Worm (Caenorhabditis elegans): ENCODE data around the gene swsn-4.

The swsn-4 gene

ce11 chrIV:11148788-11149366 lies 23.1 kb downstream of the swsn-4 start:
- TF ChIP-seq tbp1 (GFP tag; optimal IDR thresholded peaks at IDR 0.05), result peak; percentile 11
- TF ChIP-seq hmg-1.2 (GFP tag; IDR thresholded peaks at IDR 0.05), result peak; percentile 35; the same call in 1 of the 2 replicates
- no peak for TF ChIP-seq hrde-1 (tag; optimal IDR thresholded peaks at IDR 0.05; ENCODE audit: borderline replicate concordance)
- TF ChIP-seq unc-130 (GFP tag; optimal IDR thresholded peaks at IDR 0.05), result no peak
- no peak for TF ChIP-seq B0336.3 (GFP tag; IDR thresholded peaks at IDR 0.05)
- TF ChIP-seq nfyb-1 (GFP tag; IDR thresholded peaks at IDR 0.05), result peak; percentile 74; the same call in 1 of the 2 replicates
- TF ChIP-seq athp-1 (tag; optimal IDR thresholded peaks at IDR 0.05), result no peak
- TF ChIP-seq ZK185.1 (tag; optimal IDR thresholded peaks at IDR 0.05; ENCODE audit: poor library complexity, severe bottlenecking), result no peak
- 0 out of 2 replicates have a peak, but pooled peaks have one; percentile 22 for TF ChIP-seq madf-6 (GFP tag; IDR thresholded peaks at IDR 0.05)
- TF ChIP-seq rec-8 (tag; optimal IDR thresholded peaks at IDR 0.05), result no peak
- peak; percentile 30 for TF ChIP-seq die-1 (tag; optimal IDR thresholded peaks at IDR 0.05)
- TF ChIP-seq hlh-26 (GFP tag; conservative IDR thresholded peaks at IDR 0.05), result no peak
- TF ChIP-seq let-607 (tag; optimal IDR thresholded peaks at IDR 0.05), result peak in 1 of 2 experiments; percentile 46
- no peak for TF ChIP-seq ztf-18 (tag; optimal IDR thresholded peaks at IDR 0.05)
- no peak for TF ChIP-seq B0261.1 (tag; optimal IDR thresholded peaks at IDR 0.05)
- no peak for TF ChIP-seq snpc-3.4 (tag; optimal IDR thresholded peaks at IDR 0.05)
- no peak for TF ChIP-seq snpc-1.3 (tag; optimal IDR thresholded peaks at IDR 0.05; ENCODE audit: insufficient read depth)
- TF ChIP-seq T07F8.4 (tag; optimal IDR thresholded peaks at IDR 0.05), result no peak
- TF ChIP-seq pbrm-1 (GFP tag; IDR thresholded peaks at IDR 0.05), result 0 out of 2 replicates have a peak, but pooled peaks have one; percentile 46
- peak; percentile 58 for TF ChIP-seq chd-7 (tag; optimal IDR thresholded peaks at IDR 0.05)
- 0 out of 2 replicates have a peak, but pooled peaks have one; percentile 8 for TF ChIP-seq Y95B8A.8 (GFP tag; IDR thresholded peaks at IDR 0.05)
- peak; percentile 31; the same call in 1 of the 2 replicates for TF ChIP-seq dox-1 (GFP tag; IDR thresholded peaks at IDR 0.05)
- TF ChIP-seq cebp-1 (GFP tag; IDR thresholded peaks at IDR 0.05), result no peak
- TF ChIP-seq cebp-1 (tag; optimal IDR thresholded peaks at IDR 0.05), result peak; percentile 15
- peak; percentile 18 for TF ChIP-seq ztf-3 (GFP tag; optimal IDR thresholded peaks at IDR 0.05)
- TF ChIP-seq K12H6.12 (tag; optimal IDR thresholded peaks at IDR 0.05), result no peak
- peak; percentile 47 for TF ChIP-seq attf-5 (GFP tag; optimal IDR thresholded peaks at IDR 0.05)

DNA sequence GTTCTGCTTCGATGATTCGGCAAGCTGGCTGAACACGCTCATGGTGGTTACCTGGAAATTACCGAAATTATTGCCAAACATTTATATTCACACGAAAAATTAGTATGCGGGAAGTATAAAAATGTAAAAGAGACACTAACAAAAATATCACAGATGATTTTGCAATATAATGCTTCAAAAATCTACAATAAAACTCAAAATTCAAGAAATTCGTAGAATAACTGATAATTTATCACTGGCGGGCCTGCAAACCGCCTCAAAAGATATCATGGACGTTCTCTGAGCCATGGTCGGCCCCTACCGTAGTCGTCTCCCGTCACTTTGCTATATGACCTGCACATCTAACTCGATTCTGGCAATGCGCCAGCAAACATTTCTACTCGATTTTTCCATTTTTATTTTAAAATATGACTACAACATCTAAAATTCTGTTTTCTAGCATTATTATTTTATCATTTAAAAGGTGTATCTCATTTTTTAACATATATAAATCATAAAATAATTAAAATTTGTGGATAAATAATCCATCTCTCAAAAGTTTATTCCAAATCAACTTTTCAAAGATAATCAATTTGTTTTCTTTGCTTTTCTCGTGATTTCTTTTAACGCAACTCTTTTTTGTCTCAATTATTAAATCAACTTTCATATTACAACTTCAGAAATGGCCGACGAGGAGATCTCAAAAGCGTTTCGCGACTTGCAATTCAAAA lies 23.8 kb downstream of the swsn-4 start, which contains the start of the genes F01G4.6 and pfd-1:
TSS of gene F01G4.6 (minus strand) at position 51 of the 710 bp plus-strand sequence.
TSS of gene pfd-1 (plus strand) at position 660 of the 710 bp plus-strand sequence.
- TF ChIP-seq B0035.1 (tag; optimal IDR thresholded peaks at IDR 0.05), result no peak
- peak; percentile 18 for TF ChIP-seq snpc-4 (GFP tag; optimal IDR thresholded peaks at IDR 0.05)
- TF ChIP-seq snpc-4 (tag; optimal IDR thresholded peaks at IDR 0.05), result peak; percentile 39 to 68 (median 58)
- TF ChIP-seq madf-10 (tag; optimal IDR thresholded peaks at IDR 0.05), result peak; percentile 55
- TF ChIP-seq mel-28 (tag; optimal IDR thresholded peaks at IDR 0.05; ENCODE audit: borderline replicate concordance), result no peak
- no peak for TF ChIP-seq unc-62 (GFP tag; optimal IDR thresholded peaks at IDR 0.05)
- no peak for TF ChIP-seq ztf-6 (GFP tag; IDR thresholded peaks at IDR 0.05)
- peak; percentile 42 for TF ChIP-seq xnd-1 (tag; optimal IDR thresholded peaks at IDR 0.05)
- TF ChIP-seq efl-1 (GFP tag; optimal IDR thresholded peaks at IDR 0.05), result peak; percentile 50
- TF ChIP-seq nhr-179 (tag; optimal IDR thresholded peaks at IDR 0.05), result no peak
- no peak for TF ChIP-seq hlh-12 (tag; optimal IDR thresholded peaks at IDR 0.05)
- TF ChIP-seq snpc-1.1 (tag; optimal IDR thresholded peaks at IDR 0.05; ENCODE audit: insufficient read depth), result no peak
- TF ChIP-seq ceh-58 (GFP tag; IDR thresholded peaks at IDR 0.05), result no peak
- TF ChIP-seq dox-1 (GFP tag; IDR thresholded peaks at IDR 0.05), result peak; percentile 52; the same call in 1 of the 2 replicates
- TF ChIP-seq nhr-90 (tag; optimal IDR thresholded peaks at IDR 0.05), result no peak
- TF ChIP-seq sdz-38 (tag; optimal IDR thresholded peaks at IDR 0.05), result no peak
- TF ChIP-seq ztf-18 (tag; optimal IDR thresholded peaks at IDR 0.05), result peak; percentile 44
- TF ChIP-seq tlf-1 (GFP tag; optimal IDR thresholded peaks at IDR 0.05), result peak; percentile 89
- TF ChIP-seq nhr-120 (GFP tag; IDR thresholded peaks at IDR 0.05), result no peak
- peak; percentile 73 for TF ChIP-seq ceh-100 (GFP tag; IDR thresholded peaks at IDR 0.05)
- no peak for TF ChIP-seq ztf-22 (GFP tag; optimal IDR thresholded peaks at IDR 0.05)
